Worm (Caenorhabditis elegans): Measurements from ENCODE around the gene F35G2.1.

DNA sequence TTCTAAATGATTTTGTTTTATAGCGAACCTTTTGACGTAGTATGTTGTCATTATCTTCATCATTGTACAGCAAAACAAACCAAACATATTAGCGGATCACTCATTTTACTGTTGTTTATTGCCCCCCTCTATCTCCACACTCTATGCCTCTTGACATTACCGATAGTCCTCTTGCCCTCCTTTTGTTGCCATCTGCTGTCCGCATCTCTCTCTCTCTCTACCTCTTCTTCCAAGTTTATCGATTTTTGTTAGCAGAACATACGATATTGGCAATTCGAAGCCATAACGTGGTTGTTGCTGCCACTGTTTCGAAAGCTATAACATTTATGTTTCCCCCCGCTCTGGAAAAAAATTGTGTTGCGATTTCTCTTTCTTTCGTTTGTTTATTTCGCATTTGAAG lies 45.1 kb upstream of the F35G2.1 start:
- no peak for TF ChIP-seq him-1 (tag; optimal IDR thresholded peaks at IDR 0.05)
- TF ChIP-seq W03F9.2 (tag; optimal IDR thresholded peaks at IDR 0.05), result no peak

All from whole organism, L4/young adult.